Worm (Caenorhabditis elegans): ENCODE results near the gene nhr-185.

ce11 chrV:3847268-3847667 lies at the start of gene nhr-185:
- no peak for TF ChIP-seq ztf-23 (GFP tag; IDR thresholded peaks at IDR 0.05)
- TF ChIP-seq med-1 (GFP tag; optimal IDR thresholded peaks at IDR 0.05; ENCODE audit: insufficient read depth): no peak
- TF ChIP-seq klf-2 (GFP tag; conservative IDR thresholded peaks at IDR 0.05): no peak
- TF ChIP-seq T22C8.4 (GFP tag; IDR thresholded peaks at IDR 0.05): no peak
- no peak for TF ChIP-seq ztf-29 (GFP tag; IDR thresholded peaks at IDR 0.05)
